Fruit fly (Drosophila melanogaster) S2 (cell line): ENCODE results near the gene Ugt303A1.

Experiments used
- CG8478 ChIP-seq: fragments of >200 bp; optimal IDR thresholded peaks from 2 replicates; lab custom pipeline; 2018
- CTCF ChIP-seq, 2 experiments: fragments of >200 bp; optimal IDR thresholded peaks; 2 replicates each; lab custom pipeline; 2018

DNA sequence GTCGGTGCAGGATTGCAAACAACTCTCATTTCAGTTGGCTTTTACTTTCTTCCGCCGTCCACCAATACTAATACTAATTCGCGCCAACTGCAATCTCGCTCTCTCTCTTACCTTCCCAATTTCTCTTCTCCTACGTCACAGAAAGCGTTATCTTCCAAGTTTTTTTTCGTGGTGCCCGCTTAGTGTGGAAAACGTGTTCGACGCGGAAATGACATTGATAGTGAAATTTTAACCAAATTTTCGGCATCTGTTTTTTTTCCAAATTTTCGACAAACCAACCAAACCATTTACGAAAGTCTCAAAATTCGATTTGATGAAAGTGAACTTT, 22.0 kb downstream of the Ugt303A1 start, which contains the start of gene cu:
- TF ChIP-seq CTCF (optimal IDR thresholded peaks at IDR 0.05; lab: Kevin White, UChicago) (no peak), CG8478 (lab: Kevin White, UChicago) (no peak)
